Worm (Caenorhabditis elegans) whole organism, L4 larva: ENCODE measurements around the gene Y15E3A.4.

Experiments used
- ama-1 ChIP-seq: fragments of 150-350 bp; optimal IDR thresholded peaks from 2 replicates; lab custom pipeline; 2014; ENCODE audit warnings: inconsistent platforms, mixed read lengths
- ceh-44 ChIP-seq: fragments of 200-800 bp; sonication (Bioruptor generic); IDR thresholded peaks from 2 replicates; pipeline ENCODE4 v1.3.6; 2022; ENCODE audit warnings: missing genetic modification reagents, missing genetic modification characterization, missing compliant biosample characterization
- dmd-8 ChIP-seq: fragments of 200-800 bp; sonication (Bioruptor generic); IDR thresholded peaks from 2 replicates; pipeline ENCODE4 v1.3.6; 2022; ENCODE audit warnings: missing genetic modification characterization, missing compliant biosample characterization
- dpl-1 ChIP-seq: fragments of 150-350 bp; optimal IDR thresholded peaks from 2 replicates; lab custom pipeline; 2014; ENCODE audit warnings: missing biosample characterization, missing genetic modification reagents, missing genetic modification characterization
- lin-15B ChIP-seq: fragments of 150-350 bp; sonication (generic microtip); optimal IDR thresholded peaks from 3 replicates; lab custom pipeline; 2014; ENCODE audit warnings: missing biosample characterization, missing genetic modification characterization
- mdl-1 ChIP-seq, 2 experiments: fragments of 150-350 bp in 1 of 2; sonication (generic microtip) in 1 of 2; optimal IDR thresholded peaks; 2 replicates each; lab custom pipeline; 2014 to 2017; ENCODE audit warnings: missing biosample characterization in 2 of 2, missing genetic modification characterization in 2 of 2
- mep-1 ChIP-seq: fragments of 150-350 bp; sonication (generic microtip); optimal IDR thresholded peaks from 3 replicates; lab custom pipeline; 2014; ENCODE audit warnings: missing biosample characterization, missing genetic modification characterization
- nhr-11 ChIP-seq: fragments of 150-350 bp; optimal IDR thresholded peaks from 2 replicates; lab custom pipeline; 2014; ENCODE audit warnings: missing biosample characterization, missing genetic modification characterization
- nhr-25 ChIP-seq: sonication (generic microtip); optimal IDR thresholded peaks from 2 replicates; lab custom pipeline; 2017; ENCODE audit warnings: missing genetic modification characterization, mild to moderate bottlenecking, missing compliant biosample characterization, antibody characterized with exemption, moderate library complexity, borderline replicate concordance; ENCODE audit not compliant: insufficient read depth
- skn-1 ChIP-seq: fragments of 150-350 bp; optimal IDR thresholded peaks from 2 replicates; lab custom pipeline; 2014; ENCODE audit warnings: missing biosample characterization, missing genetic modification characterization
- unc-62 ChIP-seq, 3 experiments: fragments of 150-350 bp in 1 of 3; sonication (generic microtip); optimal IDR thresholded peaks in 2 of 3; peaks in 1 of 3; 1 replicate in 1 of 3; 2 replicates in 2 of 3; lab custom pipeline; 2014 to 2017; ENCODE audit warnings: missing biosample characterization in 3 of 3, missing genetic modification characterization in 3 of 3, missing genetic modification reagents in 3 of 3, missing genotype in 1 of 3

ce11 chrX:15285554-15285953 lies 45.2 kb upstream of the Y15E3A.4 start:
- TF ChIP-seq dpl-1 (no peak), dmd-8 (GFP tag; lab: Robert Waterston, UW) (no peak), ceh-44 (no peak), nhr-25 (tag; lab: Kevin White, UChicago) (no peak), skn-1 (tag; lab: Kevin White, UChicago) (no peak), lin-15B (tag; lab: Kevin White, UChicago) (no peak), unc-62 (GFP tag; optimal IDR thresholded peaks at IDR 0.05 in 1 of 2; lab: Kevin White, UChicago) (no peak), unc-62 (tag; optimal IDR thresholded peaks at IDR 0.05; lab: Kevin White, UChicago) (no peak), mdl-1 (tag; optimal IDR thresholded peaks at IDR 0.05; lab: Kevin White, UChicago) (no peak), mep-1 (tag; lab: Kevin White, UChicago) (no peak), ama-1 (lab: Kevin White, UChicago) (no peak), nhr-11 (no peak)
